Worm (Caenorhabditis elegans) whole organism, L3 larva: ENCODE measurements around the gene his-71.

ENCODE experiments used
- R02D3.7 ChIP-seq: fragments of 150-350 bp; optimal IDR thresholded peaks from 2 replicates; lab custom pipeline; 2014; ENCODE audit warnings: missing biosample characterization, missing genetic modification characterization
- ZK546.5 ChIP-seq: sonication (generic microtip); optimal IDR thresholded peaks from 2 replicates; lab custom pipeline; 2017; ENCODE audit warnings: missing biosample characterization, missing genetic modification characterization
- aly-2 ChIP-seq: fragments of 150-350 bp; optimal IDR thresholded peaks from 2 replicates; lab custom pipeline; 2014; ENCODE audit warnings: missing biosample characterization, missing genetic modification characterization
- ama-1 ChIP-seq: fragments of 150-350 bp; optimal IDR thresholded peaks from 2 replicates; lab custom pipeline; 2018
- ceh-16 ChIP-seq: sonication (generic microtip); optimal IDR thresholded peaks from 2 replicates; lab custom pipeline; 2017; ENCODE audit warnings: missing biosample characterization, missing genetic modification characterization
- ceh-28 ChIP-seq: fragments of 150-350 bp; optimal IDR thresholded peaks from 2 replicates; lab custom pipeline; 2014; ENCODE audit warnings: missing biosample characterization, missing genetic modification reagents, missing genetic modification characterization
- ceh-82 ChIP-seq: fragments of 150-350 bp; optimal IDR thresholded peaks from 2 replicates; lab custom pipeline; 2014; ENCODE audit warnings: missing biosample characterization, missing genetic modification characterization
- ceh-9 ChIP-seq: sonication (generic microtip); optimal IDR thresholded peaks from 2 replicates; lab custom pipeline; 2018; ENCODE audit warnings: missing biosample characterization, missing genetic modification characterization
- daf-12 ChIP-seq: fragments of 150-350 bp; optimal IDR thresholded peaks from 2 replicates; lab custom pipeline; 2014; ENCODE audit warnings: missing biosample characterization, missing genetic modification reagents, missing genetic modification characterization
- egl-27 ChIP-seq: sonication (generic microtip); optimal IDR thresholded peaks from 4 replicates; lab custom pipeline; 2017; ENCODE audit warnings: missing biosample characterization, missing genetic modification reagents, missing genetic modification characterization
- egl-5 ChIP-seq: fragments of 150-350 bp; optimal IDR thresholded peaks from 2 replicates; lab custom pipeline; 2017; ENCODE audit warnings: missing biosample characterization, missing genetic modification reagents, missing genetic modification characterization, inconsistent platforms
- elt-1 ChIP-seq: fragments of 150-350 bp; optimal IDR thresholded peaks from 2 replicates; lab custom pipeline; 2014; ENCODE audit warnings: missing biosample characterization, missing genetic modification characterization
- elt-2 ChIP-seq: sonication (generic microtip); optimal IDR thresholded peaks from 2 replicates; lab custom pipeline; 2016; ENCODE audit warnings: missing genetic modification reagents, mild to moderate bottlenecking, missing genetic modification characterization, missing compliant biosample characterization
- elt-3 ChIP-seq, 3 experiments: fragments of 150-350 bp in 1 of 3; sonication (generic microtip) in 2 of 3; optimal IDR thresholded peaks; 2 replicates in 2 of 3; 4 replicates in 1 of 3; lab custom pipeline; 2014 to 2017; ENCODE audit warnings: missing biosample characterization in 3 of 3, missing genetic modification characterization in 3 of 3
- eor-1 ChIP-seq, 2 experiments: fragments of 150-350 bp; optimal IDR thresholded peaks; 2 replicates each; lab custom pipeline; 2014 to 2018; ENCODE audit warnings: missing biosample characterization in 2 of 2, missing genetic modification characterization in 2 of 2
- fkh-10 ChIP-seq: sonication (generic microtip); optimal IDR thresholded peaks from 2 replicates; lab custom pipeline; 2017; ENCODE audit warnings: missing biosample characterization, missing genetic modification reagents, missing genetic modification characterization
- fkh-2 ChIP-seq: fragments of 150-350 bp; optimal IDR thresholded peaks from 2 replicates; lab custom pipeline; 2014; ENCODE audit warnings: missing biosample characterization, missing genetic modification reagents, missing genetic modification characterization
- fos-1 ChIP-seq: fragments of 150-350 bp; optimal IDR thresholded peaks from 2 replicates; lab custom pipeline; 2014; ENCODE audit warnings: missing biosample characterization, missing genetic modification characterization
- hmg-11 ChIP-seq: sonication (generic microtip); optimal IDR thresholded peaks from 2 replicates; lab custom pipeline; 2016; ENCODE audit warnings: missing genetic modification characterization, missing compliant biosample characterization
- jun-1 ChIP-seq: fragments of 150-350 bp; optimal IDR thresholded peaks from 2 replicates; lab custom pipeline; 2014; ENCODE audit warnings: missing biosample characterization, missing genetic modification reagents, missing genetic modification characterization
- lin-15B ChIP-seq: fragments of 150-350 bp; optimal IDR thresholded peaks from 2 replicates; lab custom pipeline; 2014; ENCODE audit warnings: missing biosample characterization, missing genetic modification characterization
- lin-39 ChIP-seq: fragments of 150-350 bp; optimal IDR thresholded peaks from 2 replicates; lab custom pipeline; 2018; ENCODE audit warnings: missing biosample characterization, missing genetic modification reagents, missing genetic modification characterization
- lsy-12 ChIP-seq: sonication (generic microtip); optimal IDR thresholded peaks from 2 replicates; lab custom pipeline; 2016; ENCODE audit warnings: mild to moderate bottlenecking, missing genetic modification characterization, missing compliant biosample characterization
- mdl-1 ChIP-seq: fragments of 150-350 bp; optimal IDR thresholded peaks from 2 replicates; lab custom pipeline; 2014; ENCODE audit warnings: missing biosample characterization, missing genetic modification characterization
- mml-1 ChIP-seq: fragments of 150-350 bp; sonication (generic microtip); optimal IDR thresholded peaks from 3 replicates; lab custom pipeline; 2014; ENCODE audit warnings: missing biosample characterization, missing genetic modification characterization
- nfya-1 ChIP-seq: sonication (generic microtip); optimal IDR thresholded peaks from 2 replicates; lab custom pipeline; 2017; ENCODE audit warnings: missing genetic modification characterization, mild to moderate bottlenecking, missing compliant biosample characterization, antibody characterized with exemption, moderate library complexity; ENCODE audit not compliant: insufficient read depth
- nhr-11 ChIP-seq: fragments of 150-350 bp; optimal IDR thresholded peaks from 2 replicates; lab custom pipeline; 2014; ENCODE audit warnings: missing biosample characterization, missing genetic modification characterization
- nhr-12 ChIP-seq: fragments of 150-350 bp; optimal IDR thresholded peaks from 2 replicates; lab custom pipeline; 2014; ENCODE audit warnings: missing biosample characterization, missing genetic modification characterization
- nhr-23 ChIP-seq: fragments of 150-350 bp; optimal IDR thresholded peaks from 2 replicates; lab custom pipeline; 2014; ENCODE audit warnings: missing biosample characterization, missing genetic modification reagents, missing genetic modification characterization
- nhr-237 ChIP-seq: fragments of 150-350 bp; optimal IDR thresholded peaks from 2 replicates; lab custom pipeline; 2014; ENCODE audit warnings: missing biosample characterization, missing genetic modification characterization
- nhr-25 ChIP-seq: sonication (generic microtip); optimal IDR thresholded peaks from 2 replicates; lab custom pipeline; 2017; ENCODE audit warnings: missing biosample characterization, missing genetic modification characterization
- nhr-28 ChIP-seq: fragments of 150-350 bp; optimal IDR thresholded peaks from 2 replicates; lab custom pipeline; 2014; ENCODE audit warnings: missing biosample characterization, missing genetic modification characterization
- nhr-43 ChIP-seq: sonication (generic microtip); optimal IDR thresholded peaks from 2 replicates; lab custom pipeline; 2016; ENCODE audit warnings: mild to moderate bottlenecking, missing genetic modification characterization, missing compliant biosample characterization; ENCODE audit not compliant: poor library complexity, severe bottlenecking
- nhr-67 ChIP-seq: fragments of 150-350 bp; optimal IDR thresholded peaks from 2 replicates; lab custom pipeline; 2014; ENCODE audit warnings: missing biosample characterization, missing genetic modification characterization
- nhr-76 ChIP-seq: fragments of 150-350 bp; sonication (generic microtip); optimal IDR thresholded peaks from 5 replicates; lab custom pipeline; 2014; ENCODE audit warnings: missing biosample characterization, missing genetic modification characterization
- nhr-77 ChIP-seq: fragments of 150-350 bp; optimal IDR thresholded peaks from 2 replicates; lab custom pipeline; 2014; ENCODE audit warnings: missing biosample characterization, missing genetic modification characterization
- pha-4 ChIP-seq: fragments of 150-350 bp; optimal IDR thresholded peaks from 2 replicates; lab custom pipeline; 2014; ENCODE audit warnings: missing biosample characterization, missing genetic modification reagents, missing genetic modification characterization
- pqm-1 ChIP-seq: fragments of 150-350 bp; optimal IDR thresholded peaks from 2 replicates; lab custom pipeline; 2017; ENCODE audit warnings: missing biosample characterization, missing genetic modification characterization, inconsistent platforms
- sea-2 ChIP-seq: fragments of 150-350 bp; sonication (generic microtip); optimal IDR thresholded peaks from 4 replicates; lab custom pipeline; 2014; ENCODE audit warnings: missing biosample characterization, missing genetic modification reagents, missing genetic modification characterization
- skn-1 ChIP-seq: fragments of 150-350 bp; optimal IDR thresholded peaks from 2 replicates; lab custom pipeline; 2014; ENCODE audit warnings: missing biosample characterization, missing genetic modification characterization
- snpc-4 ChIP-seq: fragments of 150-350 bp; optimal IDR thresholded peaks from 2 replicates; lab custom pipeline; 2014; ENCODE audit warnings: missing biosample characterization, missing genetic modification characterization
- tbx-2 ChIP-seq: sonication (generic microtip); optimal IDR thresholded peaks from 2 replicates; lab custom pipeline; 2016; ENCODE audit warnings: mild to moderate bottlenecking, missing genetic modification characterization, missing compliant biosample characterization
- unc-39 ChIP-seq: sonication (generic microtip); optimal IDR thresholded peaks from 4 replicates; lab custom pipeline; 2017; ENCODE audit warnings: missing biosample characterization, missing genetic modification characterization
- unc-62 ChIP-seq: fragments of 150-350 bp; sonication (generic microtip); optimal IDR thresholded peaks from 4 replicates; lab custom pipeline; 2014; ENCODE audit warnings: missing biosample characterization, missing genetic modification reagents, missing genetic modification characterization
- zag-1 ChIP-seq: fragments of 150-350 bp; optimal IDR thresholded peaks from 2 replicates; lab custom pipeline; 2014; ENCODE audit warnings: missing biosample characterization, missing genetic modification characterization
- ztf-11 ChIP-seq: fragments of 150-350 bp; optimal IDR thresholded peaks from 2 replicates; lab custom pipeline; 2014; ENCODE audit warnings: missing biosample characterization, missing genetic modification characterization
- ztf-4 ChIP-seq: fragments of 150-350 bp; optimal IDR thresholded peaks from 2 replicates; lab custom pipeline; 2014; ENCODE audit warnings: missing biosample characterization, missing genetic modification characterization

Gene his-71

DNA sequence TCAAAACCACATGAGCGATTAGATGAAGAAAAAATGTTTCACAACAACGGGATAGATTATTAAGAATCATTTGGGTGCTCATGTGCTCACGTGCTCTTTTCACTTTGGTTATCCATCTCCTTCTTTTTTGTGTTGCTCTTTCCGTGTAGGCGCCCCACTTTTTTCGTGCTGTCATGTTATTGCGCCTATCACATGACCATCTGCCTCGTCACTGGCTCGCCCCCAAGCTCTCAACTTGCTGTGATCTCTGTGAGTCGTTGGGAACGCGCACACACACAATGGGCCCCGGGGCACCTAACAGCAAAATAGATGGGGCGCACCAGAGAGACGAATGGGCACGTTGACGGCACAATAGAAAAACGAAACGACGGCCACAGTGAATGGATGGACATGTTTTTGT, 39.7 kb upstream of the his-71 start (continued):
- TF ChIP-seq pqm-1 (tag; lab: Kevin White, UChicago) (no peak), ztf-11 (tag; lab: Kevin White, UChicago) (no peak), nhr-76 (tag; lab: Kevin White, UChicago) (no peak), ceh-82 (tag; lab: Kevin White, UChicago) (no peak), egl-5 (tag; lab: Kevin White, UChicago) (peak; percentile 92), ZK546.5 (no peak), fkh-10 (peak; percentile 87), ztf-4 (tag; lab: Kevin White, UChicago) (no peak), skn-1 (tag; lab: Kevin White, UChicago) (no peak), nfya-1 (tag; lab: Kevin White, UChicago) (peak; percentile 89)

DNA sequence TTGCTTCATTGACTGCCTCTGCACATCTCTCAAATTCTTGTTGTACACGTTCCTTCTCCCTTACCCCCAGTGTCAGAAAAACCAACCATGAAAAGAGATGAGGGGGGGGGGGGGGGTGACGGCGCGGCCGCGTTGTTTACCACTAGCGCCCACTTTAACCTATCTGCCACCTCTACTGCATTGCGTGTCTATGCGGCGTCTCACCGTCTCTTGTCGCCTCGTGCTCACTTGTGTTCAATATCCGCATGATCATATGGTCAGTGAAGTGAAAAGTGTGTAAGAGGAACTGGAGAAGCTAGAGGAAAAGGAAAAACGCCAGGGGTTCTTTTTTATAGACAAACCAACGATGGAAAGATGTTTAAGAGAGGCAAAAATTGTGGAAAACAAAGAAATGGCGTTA, 37.8 kb upstream of the his-71 start:
- TF ChIP-seq sea-2 (GFP tag; lab: Kevin White, UChicago) (no peak), mml-1 (tag; lab: Kevin White, UChicago) (no peak), egl-27 (tag; lab: Kevin White, UChicago) (no peak), hmg-11 (peak; percentile 84), tbx-2 (tag; lab: Kevin White, UChicago) (peak; percentile 55), ceh-9 (tag; lab: Kevin White, UChicago) (no peak), R02D3.7 (tag; lab: Kevin White, UChicago) (no peak), nhr-11 (tag; lab: Kevin White, UChicago) (no peak), mdl-1 (tag; lab: Kevin White, UChicago) (peak; percentile 87), nhr-12 (tag; lab: Kevin White, UChicago) (no peak), pqm-1 (tag; lab: Kevin White, UChicago) (peak; percentile 63), nhr-25 (tag; lab: Kevin White, UChicago) (peak; percentile 66), skn-1 (tag; lab: Kevin White, UChicago) (peak; percentile 23), eor-1 (tag; optimal IDR thresholded peaks at IDR 0.05; lab: Kevin White, UChicago) (peak in 1 of 2 experiments; percentile 14), elt-2 (tag; lab: Kevin White, UChicago) (peak; percentile 77), fkh-10 (peak; percentile 30), unc-39 (no peak), nfya-1 (tag; lab: Kevin White, UChicago) (peak; percentile 89), egl-5 (tag; lab: Kevin White, UChicago) (peak; percentile 94), lsy-12 (tag; lab: Kevin White, UChicago) (peak; percentile 89), ama-1 (lab: Kevin White, UChicago) (peak; percentile 91), lin-39 (peak; percentile 93), nhr-67 (no peak), unc-62 (GFP tag; lab: Kevin White, UChicago) (peak; percentile 37), ztf-11 (tag; lab: Kevin White, UChicago) (no peak), nhr-23 (peak; percentile 65), ceh-28 (tag; lab: Kevin White, UChicago) (peak; percentile 69), ceh-82 (tag; lab: Kevin White, UChicago) (peak; percentile 30), ztf-4 (tag; lab: Kevin White, UChicago) (no peak), nhr-77 (peak; percentile 64), fkh-2 (tag; lab: Kevin White, UChicago) (no peak), aly-2 (tag; lab: Kevin White, UChicago) (no peak), ZK546.5 (no peak), nhr-28 (no peak), pha-4 (tag; lab: Kevin White, UChicago) (peak; percentile 98), snpc-4 (tag; lab: Kevin White, UChicago) (peak; percentile 32), nhr-237 (tag; lab: Kevin White, UChicago) (no peak), nhr-76 (tag; lab: Kevin White, UChicago) (peak; percentile 11), fos-1 (tag; lab: Kevin White, UChicago) (no peak), elt-1 (peak; percentile 31), elt-3 (tag; optimal IDR thresholded peaks at IDR 0.05; lab: Kevin White, UChicago) (no peak), nhr-43 (tag; lab: Kevin White, UChicago) (peak; percentile 47), ceh-16 (tag; lab: Kevin White, UChicago) (no peak), lin-15B (peak; percentile 10), zag-1 (tag; lab: Kevin White, UChicago) (no peak), jun-1 (peak; percentile 91), daf-12 (tag; lab: Kevin White, UChicago) (no peak)
